Fruit fly (Drosophila melanogaster): ENCODE measurements around the gene MED11.

The MED11 gene

DNA sequence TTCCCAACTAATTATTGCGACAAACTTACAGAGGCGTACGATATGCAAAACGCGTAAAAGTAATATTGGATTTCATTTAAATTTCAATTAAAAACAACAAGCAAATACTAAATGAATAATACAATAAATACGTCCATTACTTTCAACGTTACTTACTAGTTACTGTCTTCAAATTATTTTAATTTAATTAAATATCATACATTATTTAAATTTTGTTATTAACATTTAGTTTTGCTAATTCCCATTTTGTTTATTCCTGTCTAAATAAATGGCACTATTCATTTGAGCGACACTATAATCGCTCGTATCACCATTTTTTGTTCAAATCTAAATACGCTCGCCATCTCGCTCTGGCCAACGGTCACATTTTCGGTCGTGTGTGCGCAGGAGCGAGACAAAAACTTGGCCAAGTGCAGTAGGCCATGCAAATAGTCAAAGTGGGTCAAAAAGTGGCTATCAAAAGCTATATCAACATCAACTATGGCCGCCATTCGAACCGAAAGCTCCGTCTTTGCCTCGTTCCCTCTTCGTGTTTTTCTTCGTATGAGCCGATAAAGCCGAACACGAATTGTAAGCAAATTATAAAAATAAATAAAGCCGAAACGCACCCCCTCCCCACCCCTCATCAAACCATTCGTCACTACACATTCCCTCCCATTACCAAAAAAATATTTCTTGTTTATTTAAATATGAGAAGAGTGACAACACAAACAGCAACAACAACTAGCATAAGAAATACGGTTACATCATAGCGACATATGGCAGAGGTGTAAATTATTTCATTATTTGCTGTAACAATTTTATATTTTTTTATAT lies 43.8 kb downstream of the MED11 start (continued):
- TF ChIP-seq CG18476 (GFP tag; optimal IDR thresholded peaks at IDR 0.05) (peak; percentile 34), Taf1 (GFP tag; IDR thresholded peaks at IDR 0.05) (no peak), dimm (GFP tag; IDR thresholded peaks at IDR 0.05) (no peak), her (GFP tag; optimal IDR thresholded peaks at IDR 0.05) (peak; percentile 22), Hr3 (GFP tag; optimal IDR thresholded peaks at IDR 0.05) (peak; percentile 97), PHDP (tag; optimal IDR thresholded peaks at IDR 0.05) (peak; percentile 52), MBD-R2 (GFP tag; IDR thresholded peaks at IDR 0.05) (peak; percentile 40; the same call in 1 of the 2 replicates), fd64A (GFP tag; optimal IDR thresholded peaks at IDR 0.05) (peak; percentile 74), HmgZ (tag; optimal IDR thresholded peaks at IDR 0.05) (peak; percentile 86), H15 (GFP tag; IDR thresholded peaks at IDR 0.05) (peak; percentile 40; the same call in 1 of the 3 replicates), HmgD (GFP tag; optimal IDR thresholded peaks at IDR 0.05) (no peak), slou (GFP tag; optimal IDR thresholded peaks at IDR 0.05) (no peak), CG33213 (GFP tag; optimal IDR thresholded peaks at IDR 0.05) (peak; percentile 20), Sin3A (optimal IDR thresholded peaks at IDR 0.05) (no peak), Camta (GFP tag; optimal IDR thresholded peaks at IDR 0.05) (no peak), sim (GFP tag; IDR thresholded peaks at IDR 0.05) (no peak), danr (GFP tag; IDR thresholded peaks at IDR 0.05) (peak; percentile 37; the same call in 1 of the 2 replicates), caup (GFP tag; optimal IDR thresholded peaks at IDR 0.05; ENCODE audit: severe bottlenecking) (peak; percentile 84), pan (optimal IDR thresholded peaks at IDR 0.05) (no peak), pan (GFP tag; optimal IDR thresholded peaks at IDR 0.05 in 1 of 2, IDR thresholded peaks at IDR 0.05 in 1 of 2) (peak in 1 of 2 experiments; percentile 56), Trl (optimal IDR thresholded peaks at IDR 0.05) (no peak), Trl (GFP tag; optimal IDR thresholded peaks at IDR 0.05) (peak; percentile 41), zfh1 (GFP tag; IDR thresholded peaks at IDR 0.05) (peak; percentile 52; the same call in 2 of the 3 replicates), fd96Cb (tag; optimal IDR thresholded peaks at IDR 0.05) (peak; percentile 8), scrt (GFP tag; optimal IDR thresholded peaks at IDR 0.05) (peak; percentile 67), sqz (GFP tag; optimal IDR thresholded peaks at IDR 0.05) (peak; percentile 92), mirr (GFP tag; optimal IDR thresholded peaks at IDR 0.05) (peak; percentile 97), run (tag; optimal IDR thresholded peaks at IDR 0.05) (peak; percentile 23), sc (optimal IDR thresholded peaks at IDR 0.05) (no peak), sc (GFP tag; optimal IDR thresholded peaks at IDR 0.05) (no peak), vvl (GFP tag; IDR thresholded peaks at IDR 0.05) (peak; percentile 80), tll (GFP tag; optimal IDR thresholded peaks at IDR 0.05) (no peak), CG1529 (GFP tag; optimal IDR thresholded peaks at IDR 0.05) (peak; percentile 34), abd-A (tag; optimal IDR thresholded peaks at IDR 0.05) (peak; percentile 98), Antp (GFP tag; optimal IDR thresholded peaks at IDR 0.05) (no peak), CG8290 (GFP tag; optimal IDR thresholded peaks at IDR 0.05) (no peak), CG8290 (tag; optimal IDR thresholded peaks at IDR 0.05) (peak in 1 of 2 experiments; percentile 78), zen2 (GFP tag; IDR thresholded peaks at IDR 0.05; ENCODE audit: partially characterized antibody) (no peak), cad (GFP tag; optimal IDR thresholded peaks at IDR 0.05) (no peak), sob (GFP tag; IDR thresholded peaks at IDR 0.05) (peak; percentile 82), CG12769 (tag; optimal IDR thresholded peaks at IDR 0.05) (peak; percentile 95), CG9609 (GFP tag; optimal IDR thresholded peaks at IDR 0.05) (no peak), Fer1 (GFP tag; optimal IDR thresholded peaks at IDR 0.05) (peak; percentile 87), CG17568 (GFP tag; optimal IDR thresholded peaks at IDR 0.05) (peak; percentile 62), pb (GFP tag; optimal IDR thresholded peaks at IDR 0.05) (peak; percentile 8), Six4 (GFP tag; optimal IDR thresholded peaks at IDR 0.05) (no peak), sens (GFP tag) (peak; percentile 93), B-H2 (GFP tag; optimal IDR thresholded peaks at IDR 0.05) (peak; percentile 67), CG6765 (GFP tag; optimal IDR thresholded peaks at IDR 0.05) (peak; percentile 49), CrebB (tag; optimal IDR thresholded peaks at IDR 0.05) (peak; percentile 58), ham (GFP tag; IDR thresholded peaks at IDR 0.05) (no peak)
